Fruit fly (Drosophila melanogaster) whole organism, embryonic: ENCODE measurements around the gene D.
A peak's percentile ranks its signal among the peaks of the same experiment; 100 is the strongest.

ENCODE experiments used
- CG10274 ChIP-seq: fragments of 200-800 bp; sonication (Bioruptor generic); optimal IDR thresholded peaks from 3 replicates; lab custom pipeline; 2017; ENCODE audit warnings: missing biosample characterization, mild to moderate bottlenecking, missing genetic modification characterization
- CG10543 ChIP-seq: fragments of 200-800 bp; sonication (Bioruptor generic); optimal IDR thresholded peaks from 3 replicates; lab custom pipeline; 2017; ENCODE audit warnings: missing biosample characterization, mild to moderate bottlenecking, missing genetic modification characterization, moderate library complexity
- CG11398 ChIP-seq: fragments of 200-800 bp; sonication (Bioruptor generic); optimal IDR thresholded peaks from 2 replicates; lab custom pipeline; 2016; ENCODE audit warnings: missing biosample characterization, missing genetic modification characterization
- CG12942 ChIP-seq: fragments of 200-800 bp; sonication (Bioruptor generic); optimal IDR thresholded peaks from 3 replicates; lab custom pipeline; 2016; ENCODE audit warnings: missing biosample characterization, missing genetic modification characterization
- CG14710 ChIP-seq: fragments of 200-800 bp; sonication (Bioruptor generic); optimal IDR thresholded peaks from 3 replicates; lab custom pipeline; 2019; ENCODE audit warnings: missing biosample characterization, mild to moderate bottlenecking, missing genetic modification characterization, moderate library complexity
- CG15514 ChIP-seq: fragments of 200-800 bp; sonication (Bioruptor generic); optimal IDR thresholded peaks from 3 replicates; lab custom pipeline; 2017; ENCODE audit warnings: missing biosample characterization, missing genetic modification characterization, mild to moderate bottlenecking, moderate library complexity, missing genetic modification reagents
- CG15601 ChIP-seq: fragments of 200-800 bp; sonication (Bioruptor generic); optimal IDR thresholded peaks from 3 replicates; lab custom pipeline; 2019; ENCODE audit warnings: missing biosample characterization, mild to moderate bottlenecking, missing genetic modification characterization, moderate library complexity
- CG17359 ChIP-seq: fragments of 200-800 bp; sonication (Bioruptor generic); optimal IDR thresholded peaks from 3 replicates; lab custom pipeline; 2018; ENCODE audit warnings: missing biosample characterization, mild to moderate bottlenecking, missing genetic modification characterization, moderate library complexity
- CG31224 ChIP-seq: fragments of 200-800 bp; sonication (Bioruptor generic); IDR thresholded peaks from 2 replicates; pipeline ENCODE4 v1.3.6; 2022; ENCODE audit warnings: missing biosample characterization, missing genetic modification characterization
- CG33557 ChIP-seq: fragments of 200-800 bp; sonication (Bioruptor generic); optimal IDR thresholded peaks from 2 replicates; lab custom pipeline; 2019; ENCODE audit warnings: missing biosample characterization, mild to moderate bottlenecking, missing genetic modification characterization, moderate library complexity
- CG3726 ChIP-seq: fragments of 200-800 bp; sonication (Bioruptor generic); IDR thresholded peaks from 3 replicates; pipeline ENCODE4, ENCODE4 v1.3.6; 2022; ENCODE audit warnings: missing biosample characterization, missing genetic modification characterization
- CG4617 ChIP-seq: fragments of 200-800 bp; sonication (Bioruptor generic); optimal IDR thresholded peaks from 3 replicates; lab custom pipeline; 2016; ENCODE audit warnings: missing biosample characterization, missing genetic modification characterization, borderline replicate concordance
- CG4820 ChIP-seq: fragments of 200-800 bp; sonication (Bioruptor generic); optimal IDR thresholded peaks from 3 replicates; lab custom pipeline; 2016; ENCODE audit warnings: missing biosample characterization, missing genetic modification characterization
- CG4854 ChIP-seq: fragments of 200-800 bp; sonication (Bioruptor generic); optimal IDR thresholded peaks from 2 replicates; lab custom pipeline; 2016; ENCODE audit warnings: missing biosample characterization, missing genetic modification characterization, inconsistent platforms
- CG6689 ChIP-seq: fragments of 200-800 bp; sonication (Bioruptor generic); IDR thresholded peaks from 2 replicates; pipeline ENCODE4 v1.3.6; 2022; ENCODE audit warnings: missing biosample characterization, missing genetic modification characterization
- CG7987 ChIP-seq: fragments of 200-800 bp; sonication (Bioruptor generic); optimal IDR thresholded peaks from 2 replicates; lab custom pipeline; 2018; ENCODE audit warnings: missing biosample characterization, mild to moderate bottlenecking, missing genetic modification characterization, moderate library complexity
- CG8924 ChIP-seq: fragments of 200-800 bp; optimal IDR thresholded peaks from 3 replicates; lab custom pipeline; 2019; ENCODE audit warnings: missing biosample characterization, mild to moderate bottlenecking, missing genetic modification characterization, moderate library complexity
- CG8944 ChIP-seq: fragments of 200-800 bp; sonication (Bioruptor generic); optimal IDR thresholded peaks from 3 replicates; lab custom pipeline; 2016; ENCODE audit warnings: missing biosample characterization, missing genetic modification characterization
- CkIIα-i1 ChIP-seq: fragments of 200-800 bp; sonication (Bioruptor generic); IDR thresholded peaks from 2 replicates; pipeline ENCODE4 v1.3.6; 2022; ENCODE audit warnings: missing biosample characterization, missing genetic modification characterization
- Dad ChIP-seq: fragments of 200-800 bp; sonication (Bioruptor generic); optimal IDR thresholded peaks from 3 replicates; lab custom pipeline; 2016; ENCODE audit warnings: missing biosample characterization, missing genetic modification characterization
- Dek ChIP-seq: fragments of 200-800 bp; sonication (Bioruptor generic); optimal IDR thresholded peaks from 3 replicates; lab custom pipeline; 2019; ENCODE audit warnings: missing biosample characterization, mild to moderate bottlenecking, missing genetic modification characterization, moderate library complexity
- Fer1 ChIP-seq: fragments of 200-800 bp; sonication (Bioruptor generic); optimal IDR thresholded peaks from 2 replicates; lab custom pipeline; 2017; ENCODE audit warnings: missing biosample characterization, mild to moderate bottlenecking, missing genetic modification characterization
- Gug ChIP-seq: fragments of 200-800 bp; sonication (Bioruptor generic); IDR thresholded peaks from 4 replicates; pipeline ENCODE4 v1.3.6; 2022; ENCODE audit warnings: missing biosample characterization, missing genetic modification characterization
- HHEX ChIP-seq: fragments of 200-800 bp; sonication (Bioruptor generic); optimal IDR thresholded peaks from 3 replicates; lab custom pipeline; 2017; ENCODE audit warnings: missing biosample characterization, mild to moderate bottlenecking, missing genetic modification characterization, missing genetic modification reagents
- Mes4 ChIP-seq: fragments of 200-800 bp; sonication (Bioruptor generic); optimal IDR thresholded peaks from 2 replicates; lab custom pipeline; 2016; ENCODE audit warnings: missing biosample characterization, missing genetic modification characterization
- Nf-YA ChIP-seq: fragments of 200-800 bp; sonication (Bioruptor generic); IDR thresholded peaks from 2 replicates; pipeline ENCODE4 v1.3.6; 2022; ENCODE audit warnings: missing biosample characterization, missing genetic modification characterization
- NfI ChIP-seq: fragments of 200-800 bp; sonication (Bioruptor generic); optimal IDR thresholded peaks from 3 replicates; lab custom pipeline; 2018; ENCODE audit warnings: missing biosample characterization, mild to moderate bottlenecking, missing genetic modification characterization, moderate library complexity
- Rfx ChIP-seq: fragments of 200-800 bp; sonication (Bioruptor generic); IDR thresholded peaks from 2 replicates; pipeline ENCODE4 v1.3.6; 2022; ENCODE audit warnings: missing biosample characterization, missing genetic modification characterization
- Scr ChIP-seq: fragments of 200-800 bp; sonication (Bioruptor generic); IDR thresholded peaks from 2 replicates; pipeline ENCODE4 v1.3.6; 2022; ENCODE audit warnings: missing biosample characterization, missing genetic modification characterization; ENCODE audit not compliant: partially characterized antibody
- Six4 ChIP-seq: fragments of 200-800 bp; sonication (Bioruptor generic); optimal IDR thresholded peaks from 2 replicates; lab custom pipeline; 2016; ENCODE audit warnings: missing biosample characterization, missing genetic modification characterization
- caup ChIP-seq: fragments of 200-800 bp; sonication (Bioruptor generic); optimal IDR thresholded peaks from 3 replicates; lab custom pipeline; 2017; ENCODE audit warnings: missing biosample characterization, mild to moderate bottlenecking, missing genetic modification characterization, moderate library complexity; ENCODE audit not compliant: severe bottlenecking
- chinmo ChIP-seq: fragments of 200-800 bp; sonication (Bioruptor generic); IDR thresholded peaks from 4 replicates; pipeline ENCODE4 v1.3.6; 2022; ENCODE audit warnings: missing biosample characterization, missing genetic modification characterization; ENCODE audit not compliant: partially characterized antibody
- chn ChIP-seq: fragments of 200-800 bp; sonication (Bioruptor generic); optimal IDR thresholded peaks from 2 replicates; lab custom pipeline; 2016; ENCODE audit warnings: missing biosample characterization, missing genetic modification characterization
- crol ChIP-seq: fragments of 200-800 bp; sonication (Bioruptor generic); IDR thresholded peaks from 2 replicates; pipeline ENCODE4 v1.3.6; 2022; ENCODE audit warnings: missing biosample characterization, missing genetic modification characterization
- gsb ChIP-seq: fragments of 200-800 bp; sonication (Bioruptor generic); IDR thresholded peaks from 2 replicates; pipeline ENCODE4 v1.3.6; 2022; ENCODE audit warnings: missing biosample characterization, missing genetic modification characterization
- gsb-n ChIP-seq: fragments of 200-800 bp; sonication (Bioruptor generic); optimal IDR thresholded peaks from 3 replicates; lab custom pipeline; 2018; ENCODE audit warnings: missing biosample characterization, mild to moderate bottlenecking, missing genetic modification characterization
- her ChIP-seq: fragments of 200-800 bp; sonication (Bioruptor generic); optimal IDR thresholded peaks from 2 replicates; lab custom pipeline; 2016; ENCODE audit warnings: missing biosample characterization, missing genetic modification characterization
- kay ChIP-seq: fragments of 200-800 bp; sonication (Bioruptor generic); optimal IDR thresholded peaks from 2 replicates; lab custom pipeline; 2016; ENCODE audit warnings: missing biosample characterization, missing genetic modification characterization
- luna ChIP-seq: fragments of 200-800 bp; sonication (Bioruptor generic); optimal IDR thresholded peaks from 2 replicates; lab custom pipeline; 2016; ENCODE audit warnings: missing biosample characterization, missing genetic modification characterization
- mam ChIP-seq: fragments of 200-800 bp; sonication (Bioruptor generic); optimal IDR thresholded peaks from 3 replicates; lab custom pipeline; 2016; ENCODE audit warnings: missing biosample characterization, missing genetic modification characterization
- nmo ChIP-seq: fragments of 200-800 bp; sonication (Bioruptor generic); optimal IDR thresholded peaks from 2 replicates; lab custom pipeline; 2018; ENCODE audit warnings: missing biosample characterization, mild to moderate bottlenecking, missing genetic modification characterization, moderate library complexity
- onecut ChIP-seq: fragments of 200-800 bp; sonication (Bioruptor generic); IDR thresholded peaks from 2 replicates; pipeline ENCODE4 v1.3.6; 2022; ENCODE audit warnings: missing biosample characterization, missing genetic modification characterization
- peb ChIP-seq: fragments of 200-800 bp; sonication (Bioruptor generic); IDR thresholded peaks from 2 replicates; pipeline ENCODE4 v1.3.6; 2022; ENCODE audit warnings: missing biosample characterization, missing genetic modification characterization
- pho ChIP-seq: fragments of 200-800 bp; sonication (Bioruptor generic); optimal IDR thresholded peaks from 2 replicates; lab custom pipeline; 2016; ENCODE audit warnings: missing biosample characterization, missing genetic modification characterization
- pnt ChIP-seq: fragments of 200-800 bp; sonication (Bioruptor generic); optimal IDR thresholded peaks from 3 replicates; lab custom pipeline; 2016; ENCODE audit warnings: missing biosample characterization, missing genetic modification characterization
- pros ChIP-seq: fragments of 200-800 bp; sonication (Bioruptor generic); optimal IDR thresholded peaks from 3 replicates; lab custom pipeline; 2019; ENCODE audit warnings: missing biosample characterization, mild to moderate bottlenecking, missing genetic modification characterization, moderate library complexity
- repo ChIP-seq: fragments of 200-800 bp; sonication (Bioruptor generic); optimal IDR thresholded peaks from 2 replicates; lab custom pipeline; 2016; ENCODE audit warnings: missing biosample characterization, missing genetic modification characterization
- row ChIP-seq: fragments of 200-800 bp; sonication (Bioruptor generic); IDR thresholded peaks from 3 replicates; pipeline ENCODE4 v1.3.6; 2022; ENCODE audit warnings: missing biosample characterization, missing genetic modification characterization
- sim ChIP-seq: fragments of 200-800 bp; sonication (Bioruptor generic); IDR thresholded peaks from 2 replicates; pipeline ENCODE4 v1.3.6; 2022; ENCODE audit warnings: missing biosample characterization, missing genetic modification characterization
- so ChIP-seq: fragments of 200-800 bp; sonication (Bioruptor generic); IDR thresholded peaks from 3 replicates; pipeline ENCODE4 v1.3.6; 2022; ENCODE audit warnings: missing biosample characterization, missing genetic modification characterization
- unc-4 ChIP-seq: fragments of 200-800 bp; sonication (Bioruptor generic); IDR thresholded peaks from 2 replicates; pipeline ENCODE4 v1.3.6; 2022; ENCODE audit warnings: missing biosample characterization, missing genetic modification characterization; ENCODE audit not compliant: partially characterized antibody
- z ChIP-seq: fragments of 200-800 bp; sonication (Bioruptor generic); IDR thresholded peaks from 3 replicates; pipeline ENCODE4 v1.3.6; 2022; ENCODE audit warnings: missing biosample characterization, missing genetic modification characterization

D gene

dm6 chr3L:14200966-14201365 lies 22.5 kb upstream of the D start (continued):
- TF ChIP-seq CG8924 (tag; lab: Kevin White, UChicago) (no peak), kay (peak; percentile 82), mam (GFP tag; lab: Kevin White, UChicago) (no peak), CG15601 (no peak), CG33557 (no peak), CG4854 (GFP tag; lab: Kevin White, UChicago) (no peak), peb (no peak), CG6689 (GFP tag; lab: Robert Waterston, UW) (no peak), pho (GFP tag; lab: Kevin White, UChicago) (no peak), gsb-n (tag; lab: Kevin White, UChicago) (no peak), onecut (GFP tag; lab: Robert Waterston, UW) (0 out of 2 replicates have a peak, but pooled peaks have one; percentile 8), CG31224 (GFP tag; lab: Robert Waterston, UW) (no peak), unc-4 (GFP tag; lab: Robert Waterston, UW) (no peak), Rfx (GFP tag; lab: Robert Waterston, UW) (peak; percentile 5; the same call in 1 of the 2 replicates), so (GFP tag; lab: Robert Waterston, UW) (peak; percentile 52; the same call in 1 of the 3 replicates), Dek (tag; lab: Kevin White, UChicago) (no peak), Mes4 (GFP tag; lab: Kevin White, UChicago) (no peak), pros (GFP tag; lab: Kevin White, UChicago) (peak; percentile 81), repo (GFP tag; lab: Kevin White, UChicago) (no peak), CG8944 (GFP tag; lab: Kevin White, UChicago) (no peak), chn (no peak), CG10274 (GFP tag; lab: Kevin White, UChicago) (no peak), crol (GFP tag; lab: Robert Waterston, UW) (no peak), her (no peak), gsb (GFP tag; lab: Robert Waterston, UW) (no peak), CG11398 (GFP tag; lab: Kevin White, UChicago) (no peak), NfI (GFP tag; lab: Kevin White, UChicago) (no peak), CG4617 (GFP tag; lab: Kevin White, UChicago) (no peak), CG3726 (GFP tag; lab: Robert Waterston, UW) (no peak), HHEX (GFP tag; lab: Kevin White, UChicago) (no peak), row (GFP tag; lab: Robert Waterston, UW) (peak; percentile 32; the same call in 1 of the 3 replicates), Six4 (GFP tag; lab: Kevin White, UChicago) (no peak), Nf-YA (GFP tag; lab: Robert Waterston, UW) (no peak), chinmo (GFP tag; lab: Robert Waterston, UW) (peak; percentile 99), Dad (GFP tag; lab: Kevin White, UChicago) (no peak), CG17359 (tag; lab: Kevin White, UChicago) (no peak), CG15514 (GFP tag; lab: Kevin White, UChicago) (no peak), Scr (GFP tag; lab: Robert Waterston, UW) (no peak), pnt (no peak), luna (no peak), CG10543 (GFP tag; lab: Kevin White, UChicago) (peak; percentile 55), CG14710 (no peak), z (GFP tag; lab: Robert Waterston, UW) (no peak), Fer1 (GFP tag; lab: Kevin White, UChicago) (no peak), CG7987 (GFP tag; lab: Kevin White, UChicago) (no peak), nmo (no peak), CG12942 (no peak), sim (no peak), CG4820 (no peak), Gug (no peak), CkIIα-i1 (no peak), caup (GFP tag; lab: Kevin White, UChicago) (peak; percentile 21)
